Fruit fly (Drosophila melanogaster) whole organism, embryonic: Measurements from ENCODE around the gene gry.
A peak's percentile ranks its signal among the peaks of the same experiment; 100 is the strongest.

Source experiments
- Aef1 ChIP-seq: fragments of 200-800 bp; sonication (Bioruptor generic); IDR thresholded peaks from 3 replicates; pipeline ENCODE4 v1.3.6; 2022; ENCODE audit warnings: missing biosample characterization, missing genetic modification characterization
- CG1024 ChIP-seq: fragments of 200-800 bp; sonication (Bioruptor generic); IDR thresholded peaks from 2 replicates; pipeline ENCODE4 v1.3.6; 2022; ENCODE audit warnings: missing biosample characterization, missing genetic modification characterization
- CG11093 ChIP-seq: fragments of 200-800 bp; sonication (Bioruptor generic); IDR thresholded peaks from 3 replicates; pipeline ENCODE4 v1.3.6; 2022; ENCODE audit warnings: missing biosample characterization, missing genetic modification characterization
- CG1233 ChIP-seq: fragments of 200-800 bp; sonication (Bioruptor generic); optimal IDR thresholded peaks from 4 replicates; lab custom pipeline; 2018; ENCODE audit warnings: missing biosample characterization, mild to moderate bottlenecking, missing genetic modification characterization
- CG13624 ChIP-seq: fragments of 200-800 bp; sonication (Bioruptor generic); optimal IDR thresholded peaks from 2 replicates; lab custom pipeline; 2016; ENCODE audit warnings: missing biosample characterization, missing genetic modification characterization
- CG17359 ChIP-seq: fragments of 200-800 bp; sonication (Bioruptor generic); optimal IDR thresholded peaks from 3 replicates; lab custom pipeline; 2018; ENCODE audit warnings: missing biosample characterization, mild to moderate bottlenecking, missing genetic modification characterization, moderate library complexity
- CG17612 ChIP-seq: fragments of 200-800 bp; sonication (Bioruptor generic); IDR thresholded peaks from 2 replicates; pipeline ENCODE4 v1.3.6; 2022; ENCODE audit warnings: missing biosample characterization, missing genetic modification characterization
- CG32767 ChIP-seq: fragments of 200-800 bp; sonication (Bioruptor generic); IDR thresholded peaks from 2 replicates; pipeline ENCODE4 v1.3.6; 2022; ENCODE audit warnings: missing biosample characterization, missing genetic modification characterization
- CG42726 ChIP-seq: fragments of 200-800 bp; sonication (Bioruptor generic); IDR thresholded peaks from 2 replicates; pipeline ENCODE4 v1.3.6; 2022; ENCODE audit warnings: missing biosample characterization, missing genetic modification characterization; ENCODE audit not compliant: partially characterized antibody
- CG4854 ChIP-seq: fragments of 200-800 bp; sonication (Bioruptor generic); optimal IDR thresholded peaks from 2 replicates; lab custom pipeline; 2016; ENCODE audit warnings: missing biosample characterization, missing genetic modification characterization, inconsistent platforms
- CG7987 ChIP-seq: fragments of 200-800 bp; sonication (Bioruptor generic); optimal IDR thresholded peaks from 2 replicates; lab custom pipeline; 2018; ENCODE audit warnings: missing biosample characterization, mild to moderate bottlenecking, missing genetic modification characterization, moderate library complexity
- E2f2 ChIP-seq: fragments of 200-800 bp; sonication (Bioruptor generic); IDR thresholded peaks from 2 replicates; pipeline ENCODE4 v1.3.6; 2022; ENCODE audit warnings: missing biosample characterization, missing genetic modification characterization
- HLH4C ChIP-seq: fragments of 200-800 bp; sonication (Bioruptor generic); IDR thresholded peaks from 3 replicates; pipeline ENCODE4 v1.3.6; 2022; ENCODE audit warnings: missing biosample characterization, missing genetic modification characterization; ENCODE audit not compliant: partially characterized antibody
- Kr ChIP-seq: fragments of 200-800 bp; sonication (Bioruptor generic); optimal IDR thresholded peaks from 2 replicates; lab custom pipeline; 2017; ENCODE audit warnings: missing biosample characterization, mild to moderate bottlenecking, missing genetic modification characterization
- NC2β ChIP-seq: fragments of 200-800 bp; sonication (Bioruptor generic); optimal IDR thresholded peaks from 2 replicates; lab custom pipeline; 2016; ENCODE audit warnings: missing biosample characterization, missing genetic modification characterization
- Neu2 ChIP-seq: fragments of 200-800 bp; sonication (Bioruptor generic); optimal IDR thresholded peaks from 3 replicates; lab custom pipeline; 2016; ENCODE audit warnings: missing biosample characterization, missing genetic modification characterization, borderline replicate concordance
- Nf-YC ChIP-seq: fragments of 200-800 bp; optimal IDR thresholded peaks from 3 replicates; lab custom pipeline; 2019; ENCODE audit warnings: missing biosample characterization, mild to moderate bottlenecking, missing genetic modification characterization, moderate library complexity
- Rfx ChIP-seq: fragments of 200-800 bp; sonication (Bioruptor generic); IDR thresholded peaks from 2 replicates; pipeline ENCODE4 v1.3.6; 2022; ENCODE audit warnings: missing biosample characterization, missing genetic modification characterization
- Sry-δ ChIP-seq: fragments of 200-800 bp; sonication (Bioruptor generic); optimal IDR thresholded peaks from 2 replicates; lab custom pipeline; 2016; ENCODE audit warnings: missing biosample characterization, missing genetic modification characterization
- Xrp1 ChIP-seq: fragments of 200-800 bp; sonication (Bioruptor generic); IDR thresholded peaks from 2 replicates; pipeline ENCODE4 v1.3.6; 2022; ENCODE audit warnings: missing biosample characterization, missing genetic modification characterization
- abd-A ChIP-seq: fragments of 200-800 bp; sonication (Bioruptor generic); optimal IDR thresholded peaks from 3 replicates; lab custom pipeline; 2019; ENCODE audit warnings: missing biosample characterization, mild to moderate bottlenecking, missing genetic modification characterization, moderate library complexity
- amos ChIP-seq: fragments of 200-800 bp; sonication (Bioruptor generic); IDR thresholded peaks from 2 replicates; pipeline ENCODE4 v1.3.6; 2022; ENCODE audit warnings: missing biosample characterization, missing genetic modification characterization; ENCODE audit not compliant: partially characterized antibody
- br ChIP-seq: fragments of >200 bp; optimal IDR thresholded peaks from 2 replicates; lab custom pipeline; 2017
- cad ChIP-seq: fragments of >200 bp; optimal IDR thresholded peaks from 2 replicates; lab custom pipeline; 2017; ENCODE audit warnings: missing biosample characterization, missing genetic modification characterization
- cato ChIP-seq: fragments of 200-800 bp; sonication (Bioruptor generic); optimal IDR thresholded peaks from 2 replicates; lab custom pipeline; 2016; ENCODE audit warnings: missing biosample characterization, missing genetic modification characterization, borderline replicate concordance
- chinmo ChIP-seq: fragments of 200-800 bp; sonication (Bioruptor generic); IDR thresholded peaks from 4 replicates; pipeline ENCODE4 v1.3.6; 2022; ENCODE audit warnings: missing biosample characterization, missing genetic modification characterization; ENCODE audit not compliant: partially characterized antibody
- chm ChIP-seq: fragments of 200-800 bp; sonication (Bioruptor generic); IDR thresholded peaks from 2 replicates; pipeline ENCODE4 v1.3.6; 2022; ENCODE audit warnings: missing biosample characterization, missing genetic modification characterization
- cwo ChIP-seq: fragments of 200-800 bp; sonication (Bioruptor generic); optimal IDR thresholded peaks from 3 replicates; lab custom pipeline; 2017; ENCODE audit warnings: missing biosample characterization, missing genetic modification characterization, mild to moderate bottlenecking, moderate library complexity, missing genetic modification reagents
- dpn ChIP-seq, 2 experiments: fragments of 200-800 bp; sonication (Bioruptor generic); optimal IDR thresholded peaks; 3 replicates each; lab custom pipeline; 2016; ENCODE audit warnings: missing biosample characterization in 2 of 2, missing genetic modification characterization in 2 of 2
- ems ChIP-seq: fragments of 200-800 bp; sonication (Bioruptor generic); optimal IDR thresholded peaks from 3 replicates; lab custom pipeline; 2016; ENCODE audit warnings: missing biosample characterization, missing genetic modification characterization
- fd102C ChIP-seq: fragments of 200-800 bp; sonication (Bioruptor generic); optimal IDR thresholded peaks from 2 replicates; lab custom pipeline; 2018; ENCODE audit warnings: missing biosample characterization, mild to moderate bottlenecking, missing genetic modification characterization, moderate library complexity
- fd64A ChIP-seq: fragments of 200-800 bp; sonication (Bioruptor generic); optimal IDR thresholded peaks from 3 replicates; lab custom pipeline; 2018; ENCODE audit warnings: missing biosample characterization, mild to moderate bottlenecking, missing genetic modification characterization
- fru ChIP-seq: fragments of >200 bp; optimal IDR thresholded peaks from 2 replicates; lab custom pipeline; 2017
- fu2 ChIP-seq: fragments of 200-800 bp; sonication (Bioruptor generic); optimal IDR thresholded peaks from 2 replicates; lab custom pipeline; 2016; ENCODE audit warnings: missing biosample characterization, missing genetic modification characterization
- inv ChIP-seq: fragments of 200-800 bp; sonication (Bioruptor generic); IDR thresholded peaks from 2 replicates; pipeline ENCODE4 v1.3.6; 2022; ENCODE audit warnings: missing biosample characterization, missing genetic modification characterization; ENCODE audit not compliant: partially characterized antibody
- jigr1 ChIP-seq: fragments of 200-800 bp; sonication (Bioruptor generic); IDR thresholded peaks from 3 replicates; pipeline ENCODE4 v1.3.6; 2022; ENCODE audit warnings: missing biosample characterization, missing genetic modification characterization
- jing ChIP-seq: fragments of 200-800 bp; sonication (Bioruptor generic); optimal IDR thresholded peaks from 2 replicates; lab custom pipeline; 2018; ENCODE audit warnings: missing biosample characterization, mild to moderate bottlenecking, missing genetic modification characterization
- odd ChIP-seq: fragments of 200-800 bp; sonication (Bioruptor generic); optimal IDR thresholded peaks from 2 replicates; lab custom pipeline; 2017; ENCODE audit warnings: missing biosample characterization, mild to moderate bottlenecking, missing genetic modification characterization
- p53 ChIP-seq: fragments of 200-800 bp; sonication (Bioruptor generic); optimal IDR thresholded peaks from 2 replicates; lab custom pipeline; 2016; ENCODE audit warnings: missing biosample characterization, missing genetic modification characterization
- phol ChIP-seq: fragments of 200-800 bp; sonication (Bioruptor generic); optimal IDR thresholded peaks from 3 replicates; lab custom pipeline; 2018; ENCODE audit warnings: missing biosample characterization, mild to moderate bottlenecking, missing genetic modification characterization, moderate library complexity
- prd ChIP-seq, 3 experiments: fragments of >200 bp in 2 of 3; fragments of 200-800 bp in 1 of 3; sonication (Bioruptor generic) in 1 of 3; optimal IDR thresholded peaks in 2 of 3; IDR thresholded peaks in 1 of 3; 2 replicates in 2 of 3; 3 replicates in 1 of 3; pipeline versions ENCODE4 v1.3.6 to Lab custom; 2017 to 2022; ENCODE audit warnings: missing biosample characterization in 1 of 3, missing genetic modification characterization in 1 of 3
- pum ChIP-seq: fragments of 200-800 bp; sonication (Bioruptor generic); optimal IDR thresholded peaks from 2 replicates; lab custom pipeline; 2016; ENCODE audit warnings: missing biosample characterization, missing genetic modification characterization
- pzg ChIP-seq: fragments of 200-800 bp; sonication (Bioruptor generic); optimal IDR thresholded peaks from 3 replicates; lab custom pipeline; 2018; ENCODE audit warnings: missing biosample characterization, mild to moderate bottlenecking, missing genetic modification characterization, moderate library complexity
- shn ChIP-seq: fragments of 200-800 bp; sonication (Bioruptor generic); optimal IDR thresholded peaks from 3 replicates; lab custom pipeline; 2016; ENCODE audit warnings: missing biosample characterization, missing genetic modification characterization
- sr ChIP-seq: fragments of 200-800 bp; sonication (Bioruptor generic); IDR thresholded peaks from 3 replicates; pipeline ENCODE4 v1.3.6; 2022; ENCODE audit warnings: missing biosample characterization, missing genetic modification characterization
- sug ChIP-seq: fragments of 200-800 bp; optimal IDR thresholded peaks from 2 replicates; lab custom pipeline; 2019; ENCODE audit warnings: missing biosample characterization, mild to moderate bottlenecking, missing genetic modification characterization, moderate library complexity
- tap ChIP-seq: fragments of 200-800 bp; optimal IDR thresholded peaks from 3 replicates; lab custom pipeline; 2019; ENCODE audit warnings: missing biosample characterization, mild to moderate bottlenecking, missing genetic modification characterization, moderate library complexity
- tgo ChIP-seq: fragments of 200-800 bp; sonication (Bioruptor generic); IDR thresholded peaks from 3 replicates; pipeline ENCODE4 v1.3.6; 2022; ENCODE audit warnings: missing biosample characterization, missing genetic modification characterization
- tll ChIP-seq, 2 experiments: fragments of 200-800 bp in 1 of 2; fragments of >200 bp in 1 of 2; sonication (Bioruptor generic) in 1 of 2; optimal IDR thresholded peaks; 2 replicates each; lab custom pipeline; 2017 to 2019; ENCODE audit warnings: missing biosample characterization in 2 of 2, missing genetic modification characterization in 2 of 2, mild to moderate bottlenecking in 1 of 2, moderate library complexity in 1 of 2
- zfh1 ChIP-seq: fragments of 200-800 bp; sonication (Bioruptor generic); IDR thresholded peaks from 3 replicates; pipeline ENCODE4 v1.3.6; 2022; ENCODE audit warnings: missing biosample characterization, missing genetic modification characterization

The gry gene

DNA sequence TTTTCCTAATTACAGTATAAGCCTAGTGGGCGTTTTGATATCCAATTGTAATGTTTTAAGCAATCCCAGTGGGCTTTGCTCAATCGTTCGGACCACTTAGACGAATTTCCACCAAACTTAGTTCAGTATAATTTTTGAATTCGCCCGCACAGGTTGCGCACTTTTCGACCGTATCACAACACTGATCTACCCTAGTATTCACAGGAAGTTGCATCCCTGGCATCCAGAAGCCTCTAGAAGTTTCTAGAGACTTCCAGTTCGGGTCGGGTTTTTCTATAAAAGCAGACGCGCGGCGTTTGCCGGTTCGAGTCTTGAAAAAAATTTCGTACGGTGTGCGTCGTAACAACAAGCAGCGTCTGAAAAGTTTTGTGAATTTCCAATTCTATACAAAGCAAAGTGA, 6.0 kb upstream of the gry start, which contains the start of gene Hsp83 (continued):
- TF ChIP-seq br (lab: Kevin White, UChicago) (no peak), CG13624 (GFP tag; lab: Kevin White, UChicago) (peak; percentile 94), Xrp1 (GFP tag; lab: Robert Waterston, UW) (peak; percentile 71), chinmo (GFP tag; lab: Robert Waterston, UW) (peak; percentile 84; the same call in 3 of the 4 replicates), CG32767 (GFP tag; lab: Robert Waterston, UW) (peak; percentile 86), Aef1 (GFP tag; lab: Robert Waterston, UW) (peak; percentile 65), Sry-δ (GFP tag; lab: Kevin White, UChicago) (no peak), phol (tag; lab: Kevin White, UChicago) (peak; percentile 82), NC2β (GFP tag; lab: Kevin White, UChicago) (peak; percentile 97), sug (tag; lab: Kevin White, UChicago) (peak; percentile 92), CG11093 (GFP tag; lab: Robert Waterston, UW) (peak; percentile 73; the same call in 2 of the 3 replicates), cato (GFP tag; lab: Kevin White, UChicago) (peak; percentile 66), sr (peak; percentile 96), CG17612 (GFP tag; lab: Robert Waterston, UW) (peak; percentile 85), p53 (GFP tag; lab: Kevin White, UChicago) (peak; percentile 92), shn (GFP tag; lab: Kevin White, UChicago) (peak; percentile 95), jing (peak; percentile 79), abd-A (no peak), fd64A (peak; percentile 99), CG17359 (tag; lab: Kevin White, UChicago) (peak; percentile 95), cad (GFP tag; lab: Kevin White, UChicago) (no peak), CG4854 (GFP tag; lab: Kevin White, UChicago) (peak; percentile 95), tap (tag; lab: Kevin White, UChicago) (peak; percentile 92), CG1233 (peak; percentile 98), pum (peak; percentile 81), cwo (peak; percentile 93), fd102C (peak; percentile 86), zfh1 (GFP tag; lab: Robert Waterston, UW) (peak; percentile 97), Rfx (GFP tag; lab: Robert Waterston, UW) (peak; percentile 97), Neu2 (GFP tag; lab: Kevin White, UChicago) (peak; percentile 59), inv (GFP tag; lab: Robert Waterston, UW) (no peak), E2f2 (peak; percentile 97), ems (GFP tag; lab: Kevin White, UChicago) (peak; percentile 92), Nf-YC (tag; lab: Kevin White, UChicago) (peak; percentile 86), CG42726 (GFP tag; lab: Robert Waterston, UW) (peak; percentile 38; the same call in 1 of the 2 replicates), dpn (GFP tag; optimal IDR thresholded peaks at IDR 0.05; lab: Kevin White, UChicago) (peak; percentile 85 to 94), amos (GFP tag; lab: Robert Waterston, UW) (peak; percentile 3; the same call in 1 of the 2 replicates), tll (GFP tag; optimal IDR thresholded peaks at IDR 0.05; lab: Kevin White, UChicago) (no peak), jigr1 (no peak), tgo (GFP tag; lab: Robert Waterston, UW) (peak; percentile 85), HLH4C (GFP tag; lab: Robert Waterston, UW) (no peak), CG1024 (peak; percentile 92), fru (lab: Kevin White, UChicago) (no peak), chm (GFP tag; lab: Robert Waterston, UW) (peak; percentile 99), pzg (peak; percentile 76), odd (GFP tag; lab: Kevin White, UChicago) (peak; percentile 99), prd (optimal IDR thresholded peaks at IDR 0.05; lab: Kevin White, UChicago) (no peak), prd (GFP tag; IDR thresholded peaks at IDR 0.05; lab: Robert Waterston, UW) (peak; percentile 71), fu2 (GFP tag; lab: Kevin White, UChicago) (peak; percentile 86), Kr (GFP tag; lab: Kevin White, UChicago) (peak; percentile 94), CG7987 (GFP tag; lab: Kevin White, UChicago) (peak; percentile 100)
